Worm (Caenorhabditis elegans) whole organism, midembryonic: ENCODE results near the gene ptr-25.

Experiments
- T22C8.4 ChIP-seq: fragments of 200-800 bp; sonication (Bioruptor generic); IDR thresholded peaks from 2 replicates; pipeline ENCODE4 v1.3.6; 2022; ENCODE audit warnings: missing genetic modification characterization, missing compliant biosample characterization
- med-1 ChIP-seq: sonication (generic microtip); optimal IDR thresholded peaks from 2 replicates; lab custom pipeline; 2017; ENCODE audit warnings: missing genetic modification characterization, mild to moderate bottlenecking, missing compliant biosample characterization, antibody characterized with exemption, missing genetic modification reagents; ENCODE audit not compliant: insufficient read depth
- ref-1 ChIP-seq: fragments of 200-800 bp; sonication (Bioruptor generic); conservative IDR thresholded peaks from 2 replicates; pipeline ENCODE4 v1.3.6; 2022; ENCODE audit warnings: missing genetic modification reagents, missing genetic modification characterization, missing compliant biosample characterization
- ztf-29 ChIP-seq: fragments of 200-800 bp; sonication (Bioruptor generic); IDR thresholded peaks from 2 replicates; pipeline ENCODE4 v1.3.6; 2022; ENCODE audit warnings: missing genetic modification reagents, missing genetic modification characterization, missing compliant biosample characterization

The ptr-25 gene

ce11 chrIII:10537558-10537957 lies 49.6 kb downstream of the ptr-25 start:
- no peak for TF ChIP-seq med-1 (GFP tag; lab: Kevin White, UChicago)
- TF ChIP-seq ztf-29 (GFP tag; lab: Robert Waterston, UW): no peak
- no peak for TF ChIP-seq T22C8.4 (GFP tag; lab: Robert Waterston, UW)

ce11 chrIII:10538757-10539213 lies 50.9 kb downstream of the ptr-25 start, which contains the start of gene nlp-68:
nlp-68 (minus strand) TSS chrIII:10539163.
- no peak for TF ChIP-seq ref-1 (GFP tag; lab: Robert Waterston, UW)
- TF ChIP-seq ztf-29 (GFP tag; lab: Robert Waterston, UW): no peak
